Worm (Caenorhabditis elegans): ENCODE measurements around the gene clec-222.

The clec-222 gene

ce11 chrV:11241580-11241979 lies 29.6 kb upstream of the clec-222 start, which contains the start of gene pgap-1:
TSS of gene pgap-1 (plus strand) at chrV:11241880.
- TF ChIP-seq nhr-47 (tag; optimal IDR thresholded peaks at IDR 0.05) (no peak), nhr-84 (tag; optimal IDR thresholded peaks at IDR 0.05) (no peak), snpc-4 (tag; optimal IDR thresholded peaks at IDR 0.05) (no peak), ets-5 (GFP tag; IDR thresholded peaks at IDR 0.05) (no peak), dpl-1 (GFP tag; optimal IDR thresholded peaks at IDR 0.05) (no peak), C04F5.9 (tag; optimal IDR thresholded peaks at IDR 0.05) (no peak), hlh-4 (tag; optimal IDR thresholded peaks at IDR 0.05) (no peak), mef-2 (tag; optimal IDR thresholded peaks at IDR 0.05) (no peak), ama-1 (optimal IDR thresholded peaks at IDR 0.05) (no peak), Y116A8C.19 (tag; optimal IDR thresholded peaks at IDR 0.05; ENCODE audit: borderline replicate concordance) (no peak)

ce11 chrV:11244539-11244938 lies 26.6 kb upstream of the clec-222 start, which contains the start of gene mxl-1:
TSS of gene mxl-1 (plus strand) at chrV:11244839.
- TF ChIP-seq nhr-76 (tag; optimal IDR thresholded peaks at IDR 0.05) (no peak), zip-4 (GFP tag; optimal IDR thresholded peaks at IDR 0.05) (no peak), C34B4.2 (tag; optimal IDR thresholded peaks at IDR 0.05) (no peak), skn-1 (tag; optimal IDR thresholded peaks at IDR 0.05) (no peak), ceh-8 (GFP tag; optimal IDR thresholded peaks at IDR 0.05) (no peak), aha-1 (tag; optimal IDR thresholded peaks at IDR 0.05) (no peak), ceh-90 (tag; optimal IDR thresholded peaks at IDR 0.05) (no peak), ceh-88 (GFP tag; IDR thresholded peaks at IDR 0.05) (no peak), egl-27 (tag; optimal IDR thresholded peaks at IDR 0.05) (no peak), lin-13 (GFP tag; optimal IDR thresholded peaks at IDR 0.05) (no peak), irx-1 (tag; optimal IDR thresholded peaks at IDR 0.05) (no peak), fkh-4 (tag; optimal IDR thresholded peaks at IDR 0.05; ENCODE audit: borderline replicate concordance) (no peak), C16A3.4 (tag; optimal IDR thresholded peaks at IDR 0.05) (no peak), unc-62 (GFP tag; optimal IDR thresholded peaks at IDR 0.05) (no peak)

ce11 chrV:11245029-11245428 lies 26.1 kb upstream of the clec-222 start:
- TF ChIP-seq ets-5 (GFP tag; IDR thresholded peaks at IDR 0.05) (no peak), nhr-20 (tag; optimal IDR thresholded peaks at IDR 0.05) (no peak), efl-1 (optimal IDR thresholded peaks at IDR 0.05) (no peak), efl-1 (GFP tag; optimal IDR thresholded peaks at IDR 0.05 in 1 of 2) (peak in 1 of 2 experiments; percentile 57), zip-4 (GFP tag; optimal IDR thresholded peaks at IDR 0.05) (no peak)

ce11 chrV:11247846-11248245 lies 23.3 kb upstream of the clec-222 start, which contains the start of gene mam-4:
TSS of gene mam-4 (plus strand) at chrV:11248146.
- TF ChIP-seq hlh-4 (tag; optimal IDR thresholded peaks at IDR 0.05) = no peak
- no peak for TF ChIP-seq hpl-2 (GFP tag; optimal IDR thresholded peaks at IDR 0.05)
- TF ChIP-seq nhr-77 (tag; optimal IDR thresholded peaks at IDR 0.05) = no peak
- TF ChIP-seq irx-1 (tag; optimal IDR thresholded peaks at IDR 0.05) = no peak
- TF ChIP-seq lin-39 (tag; optimal IDR thresholded peaks at IDR 0.05) = no peak
- TF ChIP-seq mdl-1 (tag; optimal IDR thresholded peaks at IDR 0.05) = no peak
- TF ChIP-seq lin-35 (GFP tag; optimal IDR thresholded peaks at IDR 0.05) = no peak
- no peak for TF ChIP-seq nhr-237 (tag; optimal IDR thresholded peaks at IDR 0.05)
- no peak for TF ChIP-seq ama-1 (optimal IDR thresholded peaks at IDR 0.05)
- no peak for TF ChIP-seq pag-3 (tag; optimal IDR thresholded peaks at IDR 0.05; ENCODE audit: borderline replicate concordance, insufficient read depth)
- no peak for TF ChIP-seq sox-4 (tag; optimal IDR thresholded peaks at IDR 0.05)
- no peak for TF ChIP-seq unc-98 (GFP tag; IDR thresholded peaks at IDR 0.05)
- TF ChIP-seq Y116A8C.19 (tag; optimal IDR thresholded peaks at IDR 0.05; ENCODE audit: borderline replicate concordance) = no peak
- no peak for TF ChIP-seq F16B12.6 (tag; optimal IDR thresholded peaks at IDR 0.05)
- no peak for TF ChIP-seq grh-1 (GFP tag; IDR thresholded peaks at IDR 0.05)
- TF ChIP-seq snpc-4 (tag; optimal IDR thresholded peaks at IDR 0.05) = no peak
- TF ChIP-seq pqm-1 (tag; optimal IDR thresholded peaks at IDR 0.05) = no peak
- TF ChIP-seq dpl-1 (GFP tag; optimal IDR thresholded peaks at IDR 0.05) = no peak

All from whole organism, L1 larva.